Worm (Caenorhabditis elegans) whole organism, early embryonic: Measurements from ENCODE around the gene kqt-2.

Experiments used
- B0310.2 ChIP-seq: sonication (generic microtip); optimal IDR thresholded peaks from 2 replicates; lab custom pipeline; 2016; ENCODE audit warnings: mild to moderate bottlenecking, missing genetic modification characterization, missing compliant biosample characterization
- F13C5.2 ChIP-seq: sonication (generic microtip); optimal IDR thresholded peaks from 2 replicates; lab custom pipeline; 2017; ENCODE audit warnings: mild to moderate bottlenecking, missing genetic modification characterization, inconsistent platforms, missing compliant biosample characterization
- aly-1 ChIP-seq: sonication (generic microtip); optimal IDR thresholded peaks from 2 replicates; lab custom pipeline; 2016; ENCODE audit warnings: missing genetic modification characterization, missing compliant biosample characterization
- ama-1 ChIP-seq: fragments of 150-350 bp; optimal IDR thresholded peaks from 2 replicates; lab custom pipeline; 2014
- ceh-13 ChIP-seq: fragments of 200-800 bp; sonication (Bioruptor generic); optimal IDR thresholded peaks from 2 replicates; lab custom pipeline; 2018; ENCODE audit warnings: mild to moderate bottlenecking, missing genetic modification characterization, missing compliant biosample characterization
- ceh-36 ChIP-seq: sonication (generic microtip); optimal IDR thresholded peaks from 2 replicates; lab custom pipeline; 2016; ENCODE audit warnings: missing genetic modification characterization, inconsistent platforms, missing compliant biosample characterization
- ets-7 ChIP-seq: sonication (generic microtip); optimal IDR thresholded peaks from 2 replicates; lab custom pipeline; 2016; ENCODE audit warnings: missing genotype, missing genetic modification characterization, missing compliant biosample characterization
- flt-1 ChIP-seq: fragments of 200-800 bp; sonication (Bioruptor generic); IDR thresholded peaks from 2 replicates; pipeline ENCODE4 v1.3.6; 2022; ENCODE audit warnings: missing genetic modification characterization, missing compliant biosample characterization
- hmbx-1 ChIP-seq: sonication (generic microtip); optimal IDR thresholded peaks from 2 replicates; lab custom pipeline; 2016; ENCODE audit warnings: mild to moderate bottlenecking, missing genetic modification characterization, missing compliant biosample characterization
- hmg-4 ChIP-seq: fragments of 200-800 bp; sonication (Bioruptor generic); optimal IDR thresholded peaks from 2 replicates; lab custom pipeline; 2018; ENCODE audit warnings: mild to moderate bottlenecking, missing genetic modification characterization, missing compliant biosample characterization
- hnd-1 ChIP-seq: sonication (generic microtip); optimal IDR thresholded peaks from 2 replicates; lab custom pipeline; 2016; ENCODE audit warnings: missing genetic modification characterization, missing compliant biosample characterization
- pes-1 ChIP-seq: fragments of 200-800 bp; sonication (Bioruptor generic); IDR thresholded peaks from 2 replicates; pipeline ENCODE4 v1.3.6; 2022; ENCODE audit warnings: missing genetic modification reagents, missing genetic modification characterization, missing compliant biosample characterization
- scrt-1 ChIP-seq: fragments of 200-800 bp; sonication (Bioruptor generic); IDR thresholded peaks from 2 replicates; pipeline ENCODE4 v1.3.6; 2022; ENCODE audit warnings: missing genetic modification characterization, missing compliant biosample characterization
- sea-1 ChIP-seq: fragments of 200-800 bp; sonication (Bioruptor generic); conservative IDR thresholded peaks from 2 replicates; pipeline ENCODE4 v1.3.6; 2022; ENCODE audit warnings: missing genetic modification characterization, missing compliant biosample characterization
- tbx-11 ChIP-seq: fragments of 200-800 bp; sonication (Bioruptor generic); IDR thresholded peaks from 2 replicates; pipeline ENCODE4 v1.3.6; 2022; ENCODE audit warnings: missing genetic modification characterization, missing compliant biosample characterization
- tbx-37 ChIP-seq: fragments of 200-800 bp; sonication (Bioruptor generic); conservative IDR thresholded peaks from 2 replicates; pipeline ENCODE4 v1.3.6; 2022; ENCODE audit warnings: missing genetic modification reagents, missing genetic modification characterization, missing compliant biosample characterization
- tra-4 ChIP-seq: sonication (generic microtip); optimal IDR thresholded peaks from 2 replicates; lab custom pipeline; 2017; ENCODE audit warnings: missing genetic modification characterization, missing compliant biosample characterization

kqt-2 gene

DNA sequence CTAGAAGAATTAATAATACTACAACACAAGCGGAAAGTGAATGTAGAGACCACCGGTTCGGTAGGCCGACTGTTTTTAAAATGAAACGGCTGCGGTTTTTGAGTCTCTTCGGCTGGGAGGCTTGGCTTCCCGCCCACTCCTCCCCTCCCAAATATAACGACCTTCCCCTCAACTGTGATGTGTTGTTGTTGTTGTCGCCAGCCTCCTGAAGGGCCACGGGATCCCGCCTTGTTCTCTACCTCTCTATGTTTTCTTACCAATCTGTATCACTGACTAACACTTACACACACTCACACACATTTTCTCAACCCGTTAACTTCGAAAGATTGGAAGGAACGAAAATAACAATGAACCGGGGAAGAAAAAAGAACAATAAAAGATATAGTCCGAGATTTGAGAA is 12.6 kb downstream of the kqt-2 start:
- TF ChIP-seq sea-1 (GFP tag; lab: Robert Waterston, UW) (no peak), scrt-1 (GFP tag; lab: Robert Waterston, UW) (no peak), ceh-13 (GFP tag; lab: Kevin White, UChicago) (no peak), pes-1 (GFP tag; lab: Robert Waterston, UW) (no peak), F13C5.2 (tag; lab: Kevin White, UChicago) (no peak), aly-1 (tag; lab: Kevin White, UChicago) (no peak), hmbx-1 (no peak), tbx-11 (GFP tag; lab: Robert Waterston, UW) (no peak), ama-1 (lab: Kevin White, UChicago) (no peak), ets-7 (tag; lab: Kevin White, UChicago) (no peak), B0310.2 (tag; lab: Kevin White, UChicago) (no peak), tra-4 (tag; lab: Kevin White, UChicago) (no peak), tbx-37 (GFP tag; lab: Robert Waterston, UW) (no peak), flt-1 (GFP tag; lab: Robert Waterston, UW) (no peak), hnd-1 (no peak), ceh-36 (tag; lab: Kevin White, UChicago) (no peak), hmg-4 (GFP tag; lab: Kevin White, UChicago) (no peak)

DNA sequence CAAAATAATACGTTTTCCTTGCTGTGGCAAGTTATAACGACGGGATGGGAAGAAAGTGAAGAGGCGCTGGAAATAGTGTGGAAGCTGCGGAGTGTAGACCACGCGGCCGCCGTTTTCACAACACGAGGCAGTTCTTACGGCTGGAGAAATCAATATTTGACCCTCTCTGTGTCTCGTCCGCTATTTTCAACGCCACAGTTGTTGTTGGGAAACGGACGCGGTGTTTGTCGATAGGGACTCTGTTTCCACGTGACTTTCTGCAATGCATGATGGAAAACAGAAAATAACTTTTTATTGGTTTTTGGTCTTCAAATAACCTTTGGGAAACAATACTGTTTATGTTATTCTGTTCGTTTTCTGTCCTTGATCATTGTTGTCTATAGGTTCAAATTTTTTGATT is 14.3 kb downstream of the kqt-2 start, which contains the start of gene K02A6.3:
Gene K02A6.3, minus strand, starts transcription at position 74 of the 400 bp plus-strand sequence.
- TF ChIP-seq aly-1 (tag; lab: Kevin White, UChicago), result no peak
- TF ChIP-seq hmg-4 (GFP tag; lab: Kevin White, UChicago), result no peak
- TF ChIP-seq tbx-37 (GFP tag; lab: Robert Waterston, UW), result no peak
- TF ChIP-seq tra-4 (tag; lab: Kevin White, UChicago), result no peak
- no peak for TF ChIP-seq F13C5.2 (tag; lab: Kevin White, UChicago)
- TF ChIP-seq ceh-36 (tag; lab: Kevin White, UChicago), result no peak
- no peak for TF ChIP-seq scrt-1 (GFP tag; lab: Robert Waterston, UW)
- TF ChIP-seq flt-1 (GFP tag; lab: Robert Waterston, UW), result no peak
- TF ChIP-seq pes-1 (GFP tag; lab: Robert Waterston, UW), result no peak
- TF ChIP-seq B0310.2 (tag; lab: Kevin White, UChicago), result no peak
- no peak for TF ChIP-seq sea-1 (GFP tag; lab: Robert Waterston, UW)
- TF ChIP-seq ets-7 (tag; lab: Kevin White, UChicago), result no peak
- TF ChIP-seq tbx-11 (GFP tag; lab: Robert Waterston, UW), result no peak
- TF ChIP-seq hnd-1, result no peak
- TF ChIP-seq ceh-13 (GFP tag; lab: Kevin White, UChicago), result no peak
- TF ChIP-seq ama-1 (lab: Kevin White, UChicago), result no peak
- TF ChIP-seq hmbx-1, result no peak

DNA sequence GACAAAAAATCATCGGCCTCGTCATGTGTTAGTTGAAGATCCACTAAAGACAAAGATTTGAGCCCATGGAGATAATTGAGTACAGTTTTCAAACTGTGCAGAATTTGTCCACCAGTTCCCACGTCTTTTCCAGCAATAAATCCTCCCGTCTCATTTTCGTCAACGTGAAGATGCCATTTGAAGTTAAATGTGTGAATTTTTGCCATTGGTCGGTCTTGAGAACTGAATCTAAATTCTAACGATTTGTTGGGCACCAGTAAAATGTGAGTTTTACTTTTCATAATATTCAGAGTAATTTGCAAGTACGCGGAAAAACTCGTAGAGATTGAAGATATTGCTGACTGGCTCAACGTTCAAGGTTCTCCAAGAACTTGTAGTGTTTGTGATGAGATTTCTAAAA is 15.6 kb downstream of the kqt-2 start:
- no peak for TF ChIP-seq hmg-4 (GFP tag; lab: Kevin White, UChicago)
- TF ChIP-seq ets-7 (tag; lab: Kevin White, UChicago), result no peak
- no peak for TF ChIP-seq pes-1 (GFP tag; lab: Robert Waterston, UW)
- no peak for TF ChIP-seq B0310.2 (tag; lab: Kevin White, UChicago)
- TF ChIP-seq aly-1 (tag; lab: Kevin White, UChicago), result no peak
- TF ChIP-seq ceh-13 (GFP tag; lab: Kevin White, UChicago), result no peak
- TF ChIP-seq F13C5.2 (tag; lab: Kevin White, UChicago), result no peak
- TF ChIP-seq ama-1 (lab: Kevin White, UChicago), result no peak
- TF ChIP-seq hnd-1, result no peak
- TF ChIP-seq hmbx-1, result no peak
- TF ChIP-seq sea-1 (GFP tag; lab: Robert Waterston, UW), result no peak
- TF ChIP-seq flt-1 (GFP tag; lab: Robert Waterston, UW), result no peak
- no peak for TF ChIP-seq tbx-37 (GFP tag; lab: Robert Waterston, UW)
- no peak for TF ChIP-seq tra-4 (tag; lab: Kevin White, UChicago)
- TF ChIP-seq tbx-11 (GFP tag; lab: Robert Waterston, UW), result no peak

DNA sequence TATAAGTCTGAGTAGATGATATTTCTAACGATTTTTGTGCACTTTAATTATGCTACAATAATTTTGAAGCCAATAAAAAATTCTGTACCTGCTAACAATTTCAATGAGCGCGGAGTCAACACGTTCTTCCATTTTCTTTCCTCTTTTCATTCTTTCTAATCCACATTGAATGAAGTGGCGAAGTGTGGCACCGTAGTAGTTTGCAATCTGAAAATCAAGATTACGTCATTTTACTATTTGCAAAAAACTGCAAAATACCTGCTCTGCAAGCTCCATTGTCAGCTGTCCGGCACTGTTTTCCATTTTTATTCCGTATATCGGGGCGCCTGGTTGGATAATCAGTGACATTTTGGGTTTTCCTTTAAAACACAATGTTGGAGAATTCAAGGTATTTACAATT is 16.9 kb downstream of the kqt-2 start:
- TF ChIP-seq B0310.2 (tag; lab: Kevin White, UChicago), result no peak
- TF ChIP-seq tbx-11 (GFP tag; lab: Robert Waterston, UW), result no peak
- no peak for TF ChIP-seq tra-4 (tag; lab: Kevin White, UChicago)
- no peak for TF ChIP-seq ceh-13 (GFP tag; lab: Kevin White, UChicago)
- TF ChIP-seq ets-7 (tag; lab: Kevin White, UChicago), result no peak
- TF ChIP-seq pes-1 (GFP tag; lab: Robert Waterston, UW), result no peak
- no peak for TF ChIP-seq hmbx-1
- no peak for TF ChIP-seq sea-1 (GFP tag; lab: Robert Waterston, UW)

DNA sequence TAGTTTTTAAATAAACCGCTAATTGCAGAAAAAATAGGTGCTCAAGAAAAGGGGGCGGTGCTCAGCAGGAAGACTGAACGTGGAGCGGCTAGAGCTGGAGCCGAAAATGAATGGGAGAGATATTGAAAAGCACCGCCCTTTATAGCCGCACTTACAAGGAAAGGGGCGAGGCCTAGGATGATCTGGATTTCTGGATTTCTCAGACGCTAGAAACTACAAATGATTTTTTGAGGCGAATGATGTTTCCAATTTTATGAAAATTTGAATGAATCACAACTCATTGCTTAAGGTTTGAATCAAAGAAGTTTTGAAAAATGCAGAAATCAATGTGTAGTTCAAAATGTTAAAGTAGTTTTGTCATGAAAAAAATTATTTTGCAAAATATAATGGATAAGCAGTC is 21.3 kb downstream of the kqt-2 start, which contains the start of gene K02A6.2:
Gene K02A6.2, minus strand, starts transcription at position 101 of the 400 bp plus-strand sequence.
- no peak for TF ChIP-seq aly-1 (tag; lab: Kevin White, UChicago)
- no peak for TF ChIP-seq sea-1 (GFP tag; lab: Robert Waterston, UW)
- no peak for TF ChIP-seq ceh-36 (tag; lab: Kevin White, UChicago)
- no peak for TF ChIP-seq ama-1 (lab: Kevin White, UChicago)
- TF ChIP-seq F13C5.2 (tag; lab: Kevin White, UChicago), result no peak
- TF ChIP-seq tra-4 (tag; lab: Kevin White, UChicago), result no peak
- TF ChIP-seq ceh-13 (GFP tag; lab: Kevin White, UChicago), result no peak
- TF ChIP-seq tbx-37 (GFP tag; lab: Robert Waterston, UW), result no peak
- TF ChIP-seq flt-1 (GFP tag; lab: Robert Waterston, UW), result no peak

DNA sequence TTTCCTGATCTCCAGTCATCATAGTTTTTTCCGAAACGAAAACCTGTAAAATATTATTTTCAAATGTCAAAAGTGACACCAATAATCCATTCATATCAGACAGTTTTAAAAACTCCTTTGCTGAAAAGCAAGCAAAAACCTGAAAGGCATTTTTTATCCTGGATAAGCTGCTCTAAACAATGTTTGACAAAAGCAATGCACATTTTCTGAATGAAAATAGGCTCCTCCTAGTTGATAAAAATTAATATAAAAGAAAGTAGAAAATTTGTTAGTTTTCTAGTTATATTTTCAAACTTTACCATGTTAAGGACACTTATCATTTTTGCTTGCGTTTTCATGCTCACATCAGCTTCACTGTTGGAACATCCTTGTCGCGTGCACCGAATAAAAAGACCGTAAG is 26.7 kb downstream of the kqt-2 start, which contains the start of gene K02A6.1:
Gene K02A6.1, plus strand, starts transcription at position 301 of the 400 bp plus-strand sequence.
- TF ChIP-seq hmbx-1 (no peak), B0310.2 (tag; lab: Kevin White, UChicago) (no peak), ceh-13 (GFP tag; lab: Kevin White, UChicago) (no peak), scrt-1 (GFP tag; lab: Robert Waterston, UW) (no peak), ama-1 (lab: Kevin White, UChicago) (no peak), hmg-4 (GFP tag; lab: Kevin White, UChicago) (no peak), sea-1 (GFP tag; lab: Robert Waterston, UW) (no peak), ceh-36 (tag; lab: Kevin White, UChicago) (no peak), tbx-37 (GFP tag; lab: Robert Waterston, UW) (no peak), aly-1 (tag; lab: Kevin White, UChicago) (no peak), ets-7 (tag; lab: Kevin White, UChicago) (no peak), tbx-11 (GFP tag; lab: Robert Waterston, UW) (no peak)
